Worm (Caenorhabditis elegans): ENCODE data around the gene fbxa-136.

- no peak for TF ChIP-seq ztf-23 (GFP tag; IDR thresholded peaks at IDR 0.05)
- no peak for TF ChIP-seq flt-1 (GFP tag; IDR thresholded peaks at IDR 0.05)
- TF ChIP-seq ztf-29 (GFP tag; IDR thresholded peaks at IDR 0.05): no peak
- no peak for TF ChIP-seq tab-1 (GFP tag; IDR thresholded peaks at IDR 0.05)
These were observed 18.5 kb downstream of the fbxa-136 start for ce11 chrV:17539289-17539688.

Data from whole organism, midembryonic.